Worm (Caenorhabditis elegans): ENCODE results near the gene F19B10.13.

DNA sequence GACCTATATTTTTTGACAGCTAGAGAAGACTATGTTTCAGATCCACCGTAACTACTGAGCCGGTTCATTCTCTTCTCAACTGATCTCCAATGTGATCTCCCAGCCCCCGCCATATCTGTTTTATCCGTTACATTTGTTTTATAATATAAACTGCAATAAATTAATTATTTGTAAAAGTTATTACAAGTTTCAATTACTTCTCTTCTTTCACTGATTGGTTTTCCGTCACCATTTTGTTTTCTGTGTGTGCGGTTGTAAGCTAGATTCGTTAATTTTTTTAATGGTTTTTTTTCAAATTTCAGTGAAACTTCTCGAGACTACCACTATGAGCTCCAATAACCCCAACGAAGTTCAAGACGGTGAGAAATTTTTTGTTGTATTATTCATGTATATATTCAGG lies 31.3 kb upstream of the F19B10.13 start, which contains the start of gene M151.2:
- TF ChIP-seq W03F9.2 (tag; optimal IDR thresholded peaks at IDR 0.05) (no peak), him-1 (tag; optimal IDR thresholded peaks at IDR 0.05) (no peak)

Data from whole organism, L4/young adult.